Worm (Caenorhabditis elegans) whole organism, L1 larva: ENCODE data around the gene rnp-2.

Experiments
- ces-1 ChIP-seq: fragments of 150-350 bp; optimal IDR thresholded peaks from 2 replicates; lab custom pipeline; 2014; ENCODE audit warnings: missing biosample characterization, missing genetic modification reagents, missing genetic modification characterization
- jun-1 ChIP-seq: fragments of 150-350 bp; optimal IDR thresholded peaks from 2 replicates; lab custom pipeline; 2014; ENCODE audit warnings: missing biosample characterization, missing genetic modification reagents, missing genetic modification characterization
- mef-2 ChIP-seq: fragments of 150-350 bp; optimal IDR thresholded peaks from 2 replicates; lab custom pipeline; 2014; ENCODE audit warnings: missing biosample characterization, missing genetic modification characterization
- nhr-77 ChIP-seq: fragments of 150-350 bp; optimal IDR thresholded peaks from 2 replicates; lab custom pipeline; 2014; ENCODE audit warnings: missing biosample characterization, missing genetic modification characterization
- sox-4 ChIP-seq: sonication (generic microtip); optimal IDR thresholded peaks from 2 replicates; lab custom pipeline; 2016; ENCODE audit warnings: missing genetic modification characterization, missing compliant biosample characterization

ce11 chrIV:4162121-4162520, 9.8 kb upstream of the rnp-2 start, which contains the start of gene scrm-5:
- TF ChIP-seq ces-1 (GFP tag; lab: Kevin White, UChicago) (no peak), jun-1 (no peak), sox-4 (tag; lab: Kevin White, UChicago) (no peak), mef-2 (tag; lab: Kevin White, UChicago) (no peak), nhr-77 (tag; lab: Kevin White, UChicago) (no peak)
